Worm (Caenorhabditis elegans) whole organism, early embryonic: ENCODE results near the gene nhr-246.
"Not testable (repeated sequence)": the region's sequence is repeated elsewhere in the genome, so short reads cannot be mapped to it uniquely, and the experiment has no call there.

Source experiments
- B0310.2 ChIP-seq: sonication (generic microtip); optimal IDR thresholded peaks from 2 replicates; lab custom pipeline; 2016; ENCODE audit warnings: mild to moderate bottlenecking, missing genetic modification characterization, missing compliant biosample characterization
- F13C5.2 ChIP-seq: sonication (generic microtip); optimal IDR thresholded peaks from 2 replicates; lab custom pipeline; 2017; ENCODE audit warnings: mild to moderate bottlenecking, missing genetic modification characterization, inconsistent platforms, missing compliant biosample characterization
- aly-1 ChIP-seq: sonication (generic microtip); optimal IDR thresholded peaks from 2 replicates; lab custom pipeline; 2016; ENCODE audit warnings: missing genetic modification characterization, missing compliant biosample characterization
- ama-1 ChIP-seq: fragments of 150-350 bp; optimal IDR thresholded peaks from 2 replicates; lab custom pipeline; 2014
- ceh-13 ChIP-seq: fragments of 200-800 bp; sonication (Bioruptor generic); optimal IDR thresholded peaks from 2 replicates; lab custom pipeline; 2018; ENCODE audit warnings: mild to moderate bottlenecking, missing genetic modification characterization, missing compliant biosample characterization
- hmbx-1 ChIP-seq: sonication (generic microtip); optimal IDR thresholded peaks from 2 replicates; lab custom pipeline; 2016; ENCODE audit warnings: mild to moderate bottlenecking, missing genetic modification characterization, missing compliant biosample characterization
- hmg-4 ChIP-seq: fragments of 200-800 bp; sonication (Bioruptor generic); optimal IDR thresholded peaks from 2 replicates; lab custom pipeline; 2018; ENCODE audit warnings: mild to moderate bottlenecking, missing genetic modification characterization, missing compliant biosample characterization
- hnd-1 ChIP-seq: sonication (generic microtip); optimal IDR thresholded peaks from 2 replicates; lab custom pipeline; 2016; ENCODE audit warnings: missing genetic modification characterization, missing compliant biosample characterization
- pes-1 ChIP-seq: fragments of 200-800 bp; sonication (Bioruptor generic); IDR thresholded peaks from 2 replicates; pipeline ENCODE4 v1.3.6; 2022; ENCODE audit warnings: missing genetic modification reagents, missing genetic modification characterization, missing compliant biosample characterization
- scrt-1 ChIP-seq: fragments of 200-800 bp; sonication (Bioruptor generic); IDR thresholded peaks from 2 replicates; pipeline ENCODE4 v1.3.6; 2022; ENCODE audit warnings: missing genetic modification characterization, missing compliant biosample characterization
- sea-1 ChIP-seq: fragments of 200-800 bp; sonication (Bioruptor generic); conservative IDR thresholded peaks from 2 replicates; pipeline ENCODE4 v1.3.6; 2022; ENCODE audit warnings: missing genetic modification characterization, missing compliant biosample characterization
- tbx-11 ChIP-seq: fragments of 200-800 bp; sonication (Bioruptor generic); IDR thresholded peaks from 2 replicates; pipeline ENCODE4 v1.3.6; 2022; ENCODE audit warnings: missing genetic modification characterization, missing compliant biosample characterization
- tbx-37 ChIP-seq: fragments of 200-800 bp; sonication (Bioruptor generic); conservative IDR thresholded peaks from 2 replicates; pipeline ENCODE4 v1.3.6; 2022; ENCODE audit warnings: missing genetic modification reagents, missing genetic modification characterization, missing compliant biosample characterization
- tra-4 ChIP-seq: sonication (generic microtip); optimal IDR thresholded peaks from 2 replicates; lab custom pipeline; 2017; ENCODE audit warnings: missing genetic modification characterization, missing compliant biosample characterization

DNA sequence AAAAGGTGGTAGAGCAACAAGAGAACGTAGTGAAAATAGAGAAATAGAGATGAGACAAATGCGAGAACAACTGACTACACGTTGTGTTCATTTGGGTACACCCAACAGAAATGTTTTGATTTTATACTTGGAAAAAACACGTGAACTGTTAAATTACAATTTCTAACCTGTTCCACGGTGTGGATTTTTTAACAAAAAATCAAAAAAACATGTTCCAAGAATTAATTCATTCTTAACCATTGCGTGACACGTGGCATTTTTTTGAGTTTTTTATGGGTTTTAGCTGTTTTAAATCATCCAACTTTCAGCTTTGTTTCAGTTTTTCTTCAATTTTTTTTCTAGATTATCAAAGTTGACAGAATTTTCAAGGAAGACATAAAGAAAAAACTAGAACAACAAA, 45.1 kb downstream of the nhr-246 start, which contains the start of gene ech-1.1:
- TF ChIP-seq ama-1 (lab: Kevin White, UChicago); tbx-37 (GFP tag; lab: Robert Waterston, UW); F13C5.2 (tag; lab: Kevin White, UChicago); ceh-13 (GFP tag; lab: Kevin White, UChicago); hmbx-1 (tag; lab: Kevin White, UChicago); scrt-1 (GFP tag; lab: Robert Waterston, UW); hnd-1 (tag; lab: Kevin White, UChicago); hmg-4 (GFP tag; lab: Kevin White, UChicago); tra-4; pes-1 (GFP tag; lab: Robert Waterston, UW); aly-1 (tag; lab: Kevin White, UChicago); sea-1 (GFP tag; lab: Robert Waterston, UW); tbx-11 (GFP tag; lab: Robert Waterston, UW); B0310.2: not testable (repeated sequence)
